Worm (Caenorhabditis elegans) whole organism, L2 larva: ENCODE data around the gene lin-33.

Experiments used
- C34F6.9 ChIP-seq: fragments of 150-350 bp; optimal IDR thresholded peaks from 2 replicates; lab custom pipeline; 2014; ENCODE audit warnings: missing biosample characterization, missing genetic modification characterization
- F13H6.1 ChIP-seq: sonication (generic microtip); optimal IDR thresholded peaks from 2 replicates; lab custom pipeline; 2016; ENCODE audit warnings: missing genetic modification characterization, missing compliant biosample characterization
- R02D3.7 ChIP-seq: fragments of 150-350 bp; optimal IDR thresholded peaks from 2 replicates; lab custom pipeline; 2014; ENCODE audit warnings: missing biosample characterization, missing genetic modification characterization
- Y55F3AM.14 ChIP-seq: fragments of 200-800 bp; sonication (Bioruptor generic); optimal IDR thresholded peaks from 2 replicates; lab custom pipeline; 2018; ENCODE audit warnings: mild to moderate bottlenecking, missing genetic modification characterization, missing compliant biosample characterization
- ZK546.5 ChIP-seq: sonication (generic microtip); optimal IDR thresholded peaks from 2 replicates; lab custom pipeline; 2017; ENCODE audit warnings: missing biosample characterization, missing genetic modification characterization
- alr-1 ChIP-seq: fragments of 150-350 bp; optimal IDR thresholded peaks from 2 replicates; lab custom pipeline; 2014; ENCODE audit warnings: missing biosample characterization, missing genetic modification characterization
- aly-2 ChIP-seq: fragments of 150-350 bp; optimal IDR thresholded peaks from 2 replicates; lab custom pipeline; 2014; ENCODE audit warnings: missing biosample characterization, missing genetic modification characterization
- ama-1 ChIP-seq: fragments of 150-350 bp; optimal IDR thresholded peaks from 2 replicates; lab custom pipeline; 2018; ENCODE audit warnings: inconsistent platforms
- blmp-1 ChIP-seq: sonication (generic microtip); optimal IDR thresholded peaks from 2 replicates; lab custom pipeline; 2017; ENCODE audit warnings: missing genetic modification characterization, mild to moderate bottlenecking, missing compliant biosample characterization, antibody characterized with exemption, moderate library complexity; ENCODE audit not compliant: insufficient read depth
- ceh-16 ChIP-seq: fragments of 150-350 bp; optimal IDR thresholded peaks from 2 replicates; lab custom pipeline; 2014; ENCODE audit warnings: missing biosample characterization, missing genetic modification characterization
- ceh-82 ChIP-seq: fragments of 150-350 bp; optimal IDR thresholded peaks from 2 replicates; lab custom pipeline; 2014; ENCODE audit warnings: missing biosample characterization, missing genetic modification characterization
- crh-2 ChIP-seq: sonication (generic microtip); optimal IDR thresholded peaks from 2 replicates; lab custom pipeline; 2017; ENCODE audit warnings: missing biosample characterization, missing genetic modification characterization
- dmd-4 ChIP-seq: sonication (generic microtip); optimal IDR thresholded peaks from 2 replicates; lab custom pipeline; 2017; ENCODE audit warnings: missing biosample characterization, missing genetic modification characterization
- egl-27 ChIP-seq: sonication (generic microtip); optimal IDR thresholded peaks from 3 replicates; lab custom pipeline; 2017; ENCODE audit warnings: missing biosample characterization, missing genetic modification reagents, missing genetic modification characterization
- elt-1 ChIP-seq: fragments of 150-350 bp; optimal IDR thresholded peaks from 2 replicates; lab custom pipeline; 2014; ENCODE audit warnings: missing biosample characterization, missing genetic modification characterization
- elt-3 ChIP-seq: sonication (generic microtip); optimal IDR thresholded peaks from 2 replicates; lab custom pipeline; 2017; ENCODE audit warnings: missing biosample characterization, missing genetic modification characterization
- fos-1 ChIP-seq: fragments of 150-350 bp; optimal IDR thresholded peaks from 2 replicates; lab custom pipeline; 2014; ENCODE audit warnings: missing biosample characterization, missing genetic modification characterization
- gmeb-1 ChIP-seq: fragments of 150-350 bp; optimal IDR thresholded peaks from 2 replicates; lab custom pipeline; 2014; ENCODE audit warnings: missing biosample characterization, missing genetic modification characterization
- lin-11 ChIP-seq: fragments of 150-350 bp; sonication (generic microtip); optimal IDR thresholded peaks from 2 replicates; lab custom pipeline; 2014; ENCODE audit warnings: missing biosample characterization, missing genetic modification characterization, inconsistent platforms, mixed read lengths
- lin-13 ChIP-seq: fragments of 150-350 bp; optimal IDR thresholded peaks from 2 replicates; lab custom pipeline; 2014; ENCODE audit warnings: missing biosample characterization, missing genetic modification reagents, missing genetic modification characterization
- lin-39 ChIP-seq: fragments of 150-350 bp; optimal IDR thresholded peaks from 2 replicates; lab custom pipeline; 2014; ENCODE audit warnings: missing biosample characterization, missing genetic modification reagents, missing genetic modification characterization
- lsy-2 ChIP-seq, 2 experiments: fragments of 150-350 bp in 1 of 2; sonication (generic microtip) in 1 of 2; optimal IDR thresholded peaks; 2 replicates each; lab custom pipeline; 2014 to 2017; ENCODE audit warnings: missing biosample characterization in 2 of 2, missing genetic modification characterization in 2 of 2
- mab-5 ChIP-seq: fragments of 150-350 bp; optimal IDR thresholded peaks from 2 replicates; lab custom pipeline; 2014; ENCODE audit warnings: missing biosample characterization, missing genetic modification characterization
- mbf-1 ChIP-seq: sonication (generic microtip); optimal IDR thresholded peaks from 2 replicates; lab custom pipeline; 2017; ENCODE audit warnings: missing biosample characterization, missing genetic modification characterization
- mdl-1 ChIP-seq, 2 experiments: fragments of 150-350 bp in 1 of 2; sonication (generic microtip) in 1 of 2; optimal IDR thresholded peaks; 2 replicates each; lab custom pipeline; 2017; ENCODE audit warnings: missing biosample characterization in 2 of 2, missing genetic modification characterization in 2 of 2
- nhr-10 ChIP-seq: sonication (generic microtip); optimal IDR thresholded peaks from 2 replicates; lab custom pipeline; 2017; ENCODE audit warnings: missing biosample characterization, missing genetic modification characterization
- nhr-11 ChIP-seq: fragments of 150-350 bp; optimal IDR thresholded peaks from 2 replicates; lab custom pipeline; 2014; ENCODE audit warnings: missing biosample characterization, missing genetic modification characterization
- nhr-12 ChIP-seq: fragments of 150-350 bp; optimal IDR thresholded peaks from 2 replicates; lab custom pipeline; 2014; ENCODE audit warnings: missing biosample characterization, missing genetic modification characterization
- nhr-129 ChIP-seq: fragments of 150-350 bp; optimal IDR thresholded peaks from 2 replicates; lab custom pipeline; 2014; ENCODE audit warnings: missing biosample characterization, missing genetic modification characterization
- nhr-21 ChIP-seq: fragments of 150-350 bp; optimal IDR thresholded peaks from 2 replicates; lab custom pipeline; 2014; ENCODE audit warnings: missing biosample characterization, missing genetic modification characterization
- nhr-23 ChIP-seq: fragments of 150-350 bp; optimal IDR thresholded peaks from 2 replicates; lab custom pipeline; 2014; ENCODE audit warnings: missing biosample characterization, missing genetic modification reagents, missing genetic modification characterization
- nhr-237 ChIP-seq: fragments of 150-350 bp; optimal IDR thresholded peaks from 2 replicates; lab custom pipeline; 2014; ENCODE audit warnings: missing biosample characterization, missing genetic modification characterization
- nhr-25 ChIP-seq: fragments of 150-350 bp; sonication (generic microtip); optimal IDR thresholded peaks from 3 replicates; lab custom pipeline; 2014; ENCODE audit warnings: missing biosample characterization, missing genetic modification characterization
- nhr-6 ChIP-seq: fragments of 150-350 bp; optimal IDR thresholded peaks from 2 replicates; lab custom pipeline; 2014; ENCODE audit warnings: missing biosample characterization, missing genetic modification characterization
- nhr-77 ChIP-seq: fragments of 150-350 bp; optimal IDR thresholded peaks from 2 replicates; lab custom pipeline; 2014; ENCODE audit warnings: missing biosample characterization, missing genetic modification characterization
- peb-1 ChIP-seq: fragments of 150-350 bp; optimal IDR thresholded peaks from 2 replicates; lab custom pipeline; 2014; ENCODE audit warnings: missing biosample characterization, missing genetic modification characterization
- sma-3 ChIP-seq: sonication (generic microtip); optimal IDR thresholded peaks from 2 replicates; lab custom pipeline; 2016; ENCODE audit warnings: missing genetic modification reagents, missing genetic modification characterization, missing compliant biosample characterization
- sma-9 ChIP-seq, 2 experiments: fragments of 150-350 bp in 1 of 2; sonication (generic microtip) in 1 of 2; optimal IDR thresholded peaks; 2 replicates each; lab custom pipeline; 2014 to 2016; ENCODE audit warnings: missing genetic modification characterization in 2 of 2, mild to moderate bottlenecking in 1 of 2, missing biosample characterization in 1 of 2, missing compliant biosample characterization in 1 of 2, missing genetic modification reagents in 1 of 2, moderate library complexity in 1 of 2
- snpc-4 ChIP-seq: fragments of 150-350 bp; optimal IDR thresholded peaks from 2 replicates; lab custom pipeline; 2014; ENCODE audit warnings: missing biosample characterization, missing genetic modification characterization
- unc-39 ChIP-seq: fragments of 150-350 bp; optimal IDR thresholded peaks from 2 replicates; lab custom pipeline; 2014; ENCODE audit warnings: missing biosample characterization, missing genetic modification characterization
- unc-55 ChIP-seq: fragments of 150-350 bp; sonication (generic microtip); optimal IDR thresholded peaks from 3 replicates; lab custom pipeline; 2014; ENCODE audit warnings: missing biosample characterization, missing genetic modification reagents, missing genetic modification characterization
- zag-1 ChIP-seq: fragments of 150-350 bp; optimal IDR thresholded peaks from 2 replicates; lab custom pipeline; 2014; ENCODE audit warnings: missing biosample characterization, missing genetic modification characterization
- ztf-1 ChIP-seq: fragments of 200-800 bp; sonication (Bioruptor generic); conservative IDR thresholded peaks from 2 replicates; pipeline ENCODE4 v1.3.6; 2022; ENCODE audit warnings: missing genetic modification characterization, missing compliant biosample characterization
- ztf-11 ChIP-seq: sonication (generic microtip); optimal IDR thresholded peaks from 2 replicates; lab custom pipeline; 2017; ENCODE audit warnings: missing biosample characterization, missing genetic modification characterization
- ztf-4 ChIP-seq: fragments of 150-350 bp; optimal IDR thresholded peaks from 2 replicates; lab custom pipeline; 2014; ENCODE audit warnings: missing biosample characterization, missing genetic modification characterization

lin-33 gene

ce11 chrIV:5934046-5934445, 3.6 kb downstream of the lin-33 start, which contains the start of gene H32C10.1:
TSS of gene H32C10.1 (plus strand) at chrIV:5934346.
- TF ChIP-seq lin-13 (no peak), aly-2 (no peak), nhr-25 (tag; lab: Kevin White, UChicago) (no peak), lin-11 (tag; lab: Kevin White, UChicago) (no peak), F13H6.1 (tag; lab: Kevin White, UChicago) (no peak), alr-1 (tag; lab: Kevin White, UChicago) (no peak), nhr-129 (no peak), dmd-4 (tag; lab: Kevin White, UChicago) (no peak), sma-9 (GFP tag; optimal IDR thresholded peaks at IDR 0.05; lab: Kevin White, UChicago) (no peak), sma-9 (tag; optimal IDR thresholded peaks at IDR 0.05; lab: Kevin White, UChicago) (no peak), mdl-1 (tag; optimal IDR thresholded peaks at IDR 0.05; lab: Kevin White, UChicago) (no peak), ztf-11 (no peak), R02D3.7 (no peak), nhr-11 (tag; lab: Kevin White, UChicago) (no peak), snpc-4 (tag; lab: Kevin White, UChicago) (no peak), C34F6.9 (tag; lab: Kevin White, UChicago) (no peak)

- TF ChIP-seq ama-1 (lab: Kevin White, UChicago) (no peak), nhr-11 (tag; lab: Kevin White, UChicago) (no peak), unc-39 (no peak), ztf-11 (no peak), elt-3 (tag; lab: Kevin White, UChicago) (no peak), crh-2 (tag; lab: Kevin White, UChicago) (no peak), nhr-237 (tag; lab: Kevin White, UChicago) (no peak), ceh-82 (tag; lab: Kevin White, UChicago) (no peak), nhr-23 (tag; lab: Kevin White, UChicago) (no peak), lin-11 (tag; lab: Kevin White, UChicago) (no peak), egl-27 (tag; lab: Kevin White, UChicago) (no peak), F13H6.1 (tag; lab: Kevin White, UChicago) (no peak), C34F6.9 (tag; lab: Kevin White, UChicago) (no peak), nhr-77 (no peak), nhr-6 (tag; lab: Kevin White, UChicago) (no peak), lin-13 (no peak), unc-55 (no peak)
Observed at ce11 chrIV:5937106-5937505, 6.7 kb downstream of the lin-33 start.

DNA sequence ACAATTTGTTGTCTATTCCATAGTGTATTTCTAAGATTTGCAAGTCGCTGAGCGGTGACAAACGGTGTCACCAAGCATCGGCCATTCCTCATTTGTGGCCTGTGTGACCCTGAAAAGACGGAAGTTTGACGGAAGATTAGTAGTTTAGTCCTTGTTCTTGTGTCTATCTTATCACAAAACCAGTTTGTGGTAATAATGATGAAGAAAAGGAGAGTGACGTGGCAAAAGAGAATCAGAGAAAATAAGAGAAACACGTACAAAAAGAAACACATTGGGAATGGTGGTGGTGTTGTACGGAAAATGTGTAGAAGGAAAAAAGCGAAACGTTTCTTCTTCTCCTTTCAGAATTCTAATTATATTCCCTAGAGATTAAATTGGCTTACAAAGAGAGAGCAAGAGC, 8.7 kb downstream of the lin-33 start, which contains the start of gene mcu-1:
Gene mcu-1 (minus strand): TSS at position 109 of the 400 bp plus-strand sequence.
- TF ChIP-seq lin-39 (no peak), lin-13 (no peak), F13H6.1 (tag; lab: Kevin White, UChicago) (no peak), gmeb-1 (tag; lab: Kevin White, UChicago) (peak; percentile 23), nhr-237 (tag; lab: Kevin White, UChicago) (no peak), elt-1 (no peak), nhr-21 (tag; lab: Kevin White, UChicago) (peak; percentile 74), egl-27 (tag; lab: Kevin White, UChicago) (peak; percentile 44), crh-2 (tag; lab: Kevin White, UChicago) (peak; percentile 99), Y55F3AM.14 (GFP tag; lab: Kevin White, UChicago) (no peak), sma-9 (GFP tag; optimal IDR thresholded peaks at IDR 0.05; lab: Kevin White, UChicago) (peak; percentile 91), sma-9 (tag; optimal IDR thresholded peaks at IDR 0.05; lab: Kevin White, UChicago) (no peak), nhr-77 (no peak), nhr-12 (no peak), blmp-1 (tag; lab: Kevin White, UChicago) (peak; percentile 84), C34F6.9 (tag; lab: Kevin White, UChicago) (peak; percentile 19), sma-3 (peak; percentile 65), elt-3 (tag; lab: Kevin White, UChicago) (no peak), nhr-23 (tag; lab: Kevin White, UChicago) (no peak), ztf-4 (tag; lab: Kevin White, UChicago) (no peak), alr-1 (tag; lab: Kevin White, UChicago) (no peak), zag-1 (tag; lab: Kevin White, UChicago) (no peak), peb-1 (no peak), lsy-2 (tag; optimal IDR thresholded peaks at IDR 0.05; lab: Kevin White, UChicago) (peak in 1 of 2 experiments; percentile 19), nhr-6 (tag; lab: Kevin White, UChicago) (no peak), unc-55 (no peak), nhr-10 (tag; lab: Kevin White, UChicago) (no peak), ceh-16 (no peak), snpc-4 (tag; lab: Kevin White, UChicago) (no peak), ZK546.5 (tag; lab: Kevin White, UChicago) (no peak), nhr-25 (tag; lab: Kevin White, UChicago) (peak; percentile 80), mdl-1 (tag; optimal IDR thresholded peaks at IDR 0.05; lab: Kevin White, UChicago) (no peak), R02D3.7 (no peak), ceh-82 (tag; lab: Kevin White, UChicago) (no peak), mbf-1 (no peak), lin-11 (tag; lab: Kevin White, UChicago) (no peak), nhr-129 (peak; percentile 35), mab-5 (tag; lab: Kevin White, UChicago) (no peak), aly-2 (no peak), ama-1 (lab: Kevin White, UChicago) (no peak), fos-1 (tag; lab: Kevin White, UChicago) (peak; percentile 84), ztf-11 (no peak), ztf-1 (GFP tag; lab: Robert Waterston, UW) (no peak)
- TF ChIP-seq, all 48 proteins: peak for 12
